Worm (Caenorhabditis elegans) whole organism, young adult: ENCODE results near the gene T28A11.22.

Source experiments
- B0261.1 ChIP-seq: sonication (generic microtip); optimal IDR thresholded peaks from 2 replicates; lab custom pipeline; 2016; ENCODE audit warnings: mild to moderate bottlenecking, missing genetic modification characterization, moderate library complexity, missing compliant biosample characterization
- C17E4.6 ChIP-seq: fragments of 200-800 bp; sonication (Bioruptor generic); IDR thresholded peaks from 2 replicates; pipeline ENCODE4 v1.3.6; 2022; ENCODE audit warnings: missing genetic modification reagents, missing genetic modification characterization, missing compliant biosample characterization
- F55B11.4 ChIP-seq: sonication (generic microtip); optimal IDR thresholded peaks from 2 replicates; lab custom pipeline; 2016; ENCODE audit warnings: missing compliant biosample characterization, missing genetic modification characterization, borderline replicate concordance; ENCODE audit not compliant: insufficient read depth
- K12H6.12 ChIP-seq: fragments of 200-800 bp; sonication (Bioruptor generic); optimal IDR thresholded peaks from 2 replicates; lab custom pipeline; 2018; ENCODE audit warnings: mild to moderate bottlenecking, missing genetic modification characterization, missing compliant biosample characterization
- T26A5.8 ChIP-seq: sonication (generic microtip); optimal IDR thresholded peaks from 2 replicates; lab custom pipeline; 2016; ENCODE audit warnings: missing genetic modification characterization, missing compliant biosample characterization
- Y53F4B.3 ChIP-seq: fragments of 200-800 bp; sonication (Bioruptor generic); IDR thresholded peaks from 2 replicates; pipeline ENCODE4 v1.3.6; 2022; ENCODE audit warnings: missing genetic modification reagents, missing genetic modification characterization, missing compliant biosample characterization
- Y53G8AR.9 ChIP-seq: fragments of 200-800 bp; sonication (Bioruptor generic); conservative IDR thresholded peaks from 2 replicates; pipeline ENCODE4 v1.3.6; 2022; ENCODE audit warnings: missing genetic modification reagents, missing genetic modification characterization, missing compliant biosample characterization
- Y56A3A.18 ChIP-seq: fragments of 200-800 bp; sonication (Bioruptor generic); IDR thresholded peaks from 2 replicates; pipeline ENCODE4 v1.3.6; 2022; ENCODE audit warnings: missing genetic modification reagents, missing genetic modification characterization, missing compliant biosample characterization
- Y67H2A.10 ChIP-seq: fragments of 200-800 bp; sonication (Bioruptor generic); conservative IDR thresholded peaks from 2 replicates; pipeline ENCODE4 v1.3.6; 2022; ENCODE audit warnings: missing genetic modification reagents, missing genetic modification characterization, missing compliant biosample characterization
- akir-1 ChIP-seq: fragments of 200-800 bp; sonication (Bioruptor generic); optimal IDR thresholded peaks from 2 replicates; lab custom pipeline; 2018; ENCODE audit warnings: mild to moderate bottlenecking, missing genetic modification characterization, moderate library complexity, missing compliant biosample characterization
- ama-1 ChIP-seq, 3 experiments: fragments of 150-350 bp in 1 of 3; sonication (generic microtip) in 2 of 3; optimal IDR thresholded peaks; 2 replicates each; lab custom pipeline; 2014 to 2018; ENCODE audit warnings: missing biosample characterization in 2 of 3, missing genetic modification characterization in 2 of 3, missing genetic modification reagents in 2 of 3
- attf-3 ChIP-seq: fragments of 200-800 bp; sonication (Bioruptor generic); conservative IDR thresholded peaks from 2 replicates; pipeline ENCODE4 v1.3.6; 2022; ENCODE audit warnings: missing genetic modification reagents, missing genetic modification characterization, missing compliant biosample characterization
- attf-5 ChIP-seq: fragments of 200-800 bp; sonication (Bioruptor generic); optimal IDR thresholded peaks from 2 replicates; lab custom pipeline; 2018; ENCODE audit warnings: mild to moderate bottlenecking, missing genetic modification characterization, missing compliant biosample characterization
- bed-1 ChIP-seq: fragments of 200-800 bp; sonication (Bioruptor generic); IDR thresholded peaks from 2 replicates; pipeline ENCODE4 v1.3.6; 2022; ENCODE audit warnings: missing genetic modification reagents, missing genetic modification characterization, missing compliant biosample characterization
- bed-2 ChIP-seq: fragments of 200-800 bp; sonication (Bioruptor generic); IDR thresholded peaks from 2 replicates; pipeline ENCODE4 v1.3.6; 2022; ENCODE audit warnings: missing genetic modification reagents, missing genetic modification characterization, missing compliant biosample characterization
- ccch-3 ChIP-seq: fragments of 200-800 bp; sonication (Bioruptor generic); optimal IDR thresholded peaks from 2 replicates; lab custom pipeline; 2018; ENCODE audit warnings: mild to moderate bottlenecking, missing genetic modification characterization, missing compliant biosample characterization
- ceh-27 ChIP-seq: fragments of 200-800 bp; sonication (Bioruptor generic); optimal IDR thresholded peaks from 2 replicates; lab custom pipeline; 2018; ENCODE audit warnings: mild to moderate bottlenecking, missing genetic modification characterization, moderate library complexity, missing compliant biosample characterization
- die-1 ChIP-seq: sonication (generic microtip); optimal IDR thresholded peaks from 2 replicates; lab custom pipeline; 2016; ENCODE audit warnings: missing genotype, mild to moderate bottlenecking, missing genetic modification characterization, missing compliant biosample characterization
- dox-1 ChIP-seq: fragments of 200-800 bp; sonication (Bioruptor generic); IDR thresholded peaks from 2 replicates; pipeline ENCODE4 v1.3.6; 2022; ENCODE audit warnings: missing genetic modification reagents, missing genetic modification characterization, missing compliant biosample characterization
- ets-4 ChIP-seq: fragments of 200-800 bp; sonication (Bioruptor generic); optimal IDR thresholded peaks from 2 replicates; lab custom pipeline; 2018; ENCODE audit warnings: mild to moderate bottlenecking, missing genetic modification characterization, missing compliant biosample characterization
- fkh-3 ChIP-seq: sonication (generic microtip); optimal IDR thresholded peaks from 2 replicates; lab custom pipeline; 2016; ENCODE audit warnings: mild to moderate bottlenecking, missing genetic modification characterization, missing compliant biosample characterization
- hlh-12 ChIP-seq: sonication (generic microtip); optimal IDR thresholded peaks from 2 replicates; lab custom pipeline; 2016; ENCODE audit warnings: missing genetic modification characterization, missing compliant biosample characterization
- hmg-20 ChIP-seq: fragments of 200-800 bp; sonication (Bioruptor generic); IDR thresholded peaks from 2 replicates; pipeline ENCODE4 v1.3.6; 2022; ENCODE audit warnings: missing genetic modification reagents, missing genetic modification characterization, missing compliant biosample characterization
- hrde-1 ChIP-seq: sonication (generic microtip); optimal IDR thresholded peaks from 2 replicates; lab custom pipeline; 2016; ENCODE audit warnings: missing genetic modification characterization, mild to moderate bottlenecking, missing compliant biosample characterization, moderate library complexity, missing genotype, missing genetic modification reagents, borderline replicate concordance
- lag-1 ChIP-seq: fragments of 200-800 bp; sonication (Bioruptor generic); IDR thresholded peaks from 2 replicates; pipeline ENCODE4 v1.3.6; 2022; ENCODE audit warnings: missing genetic modification reagents, missing genetic modification characterization, missing compliant biosample characterization
- let-607 ChIP-seq, 2 experiments: fragments of 200-800 bp in 1 of 2; sonication (Bioruptor generic) in 1 of 2; sonication (generic microtip) in 1 of 2; optimal IDR thresholded peaks; 2 replicates each; lab custom pipeline; 2016 to 2018; ENCODE audit warnings: mild to moderate bottlenecking in 2 of 2, missing compliant biosample characterization in 2 of 2, missing genetic modification characterization in 2 of 2, moderate library complexity in 2 of 2, missing genotype in 1 of 2
- lin-35 ChIP-seq, 3 experiments: fragments of 150-350 bp in 2 of 3; sonication (generic microtip) in 1 of 3; optimal IDR thresholded peaks; 2 replicates each; lab custom pipeline; 2014 to 2018; ENCODE audit warnings: missing biosample characterization in 3 of 3, missing genetic modification characterization in 3 of 3, missing genetic modification reagents in 3 of 3
- madf-8 ChIP-seq: fragments of 200-800 bp; sonication (Bioruptor generic); conservative IDR thresholded peaks from 2 replicates; pipeline ENCODE4 v1.3.6; 2022; ENCODE audit warnings: missing genetic modification reagents, missing genetic modification characterization, missing compliant biosample characterization
- nfyb-1 ChIP-seq: fragments of 200-800 bp; sonication (Bioruptor generic); IDR thresholded peaks from 2 replicates; pipeline ENCODE4 v1.3.6; 2022; ENCODE audit warnings: missing genetic modification reagents, missing genetic modification characterization, missing compliant biosample characterization
- pha-4 ChIP-seq: fragments of 150-350 bp; sonication (generic microtip); optimal IDR thresholded peaks from 2 replicates; lab custom pipeline; 2014; ENCODE audit warnings: missing biosample characterization, missing genetic modification reagents, missing genetic modification characterization
- rec-8 ChIP-seq, 2 experiments: sonication (generic microtip); optimal IDR thresholded peaks; 2 replicates each; lab custom pipeline; 2016; ENCODE audit warnings: mild to moderate bottlenecking in 2 of 2, missing genetic modification characterization in 2 of 2, missing genetic modification reagents in 2 of 2, missing genotype in 2 of 2, missing biosample characterization in 1 of 2, missing compliant biosample characterization in 1 of 2, moderate library complexity in 1 of 2
- snpc-3.4 ChIP-seq: sonication (generic microtip); optimal IDR thresholded peaks from 2 replicates; lab custom pipeline; 2017; ENCODE audit warnings: missing genetic modification characterization, mild to moderate bottlenecking, missing compliant biosample characterization, antibody characterized with exemption, moderate library complexity, missing genotype, missing genetic modification reagents
- zfh-2 ChIP-seq: fragments of 200-800 bp; sonication (Bioruptor generic); conservative IDR thresholded peaks from 2 replicates; pipeline ENCODE4 v1.3.6; 2022; ENCODE audit warnings: missing genetic modification reagents, missing genetic modification characterization, missing compliant biosample characterization
- ztf-18 ChIP-seq: sonication (generic microtip); optimal IDR thresholded peaks from 2 replicates; lab custom pipeline; 2016; ENCODE audit warnings: missing genotype, mild to moderate bottlenecking, missing genetic modification characterization, missing compliant biosample characterization
- ztf-26 ChIP-seq: sonication (generic microtip); optimal IDR thresholded peaks from 2 replicates; lab custom pipeline; 2017; ENCODE audit warnings: missing genetic modification characterization, missing compliant biosample characterization

T28A11.22 gene

DNA sequence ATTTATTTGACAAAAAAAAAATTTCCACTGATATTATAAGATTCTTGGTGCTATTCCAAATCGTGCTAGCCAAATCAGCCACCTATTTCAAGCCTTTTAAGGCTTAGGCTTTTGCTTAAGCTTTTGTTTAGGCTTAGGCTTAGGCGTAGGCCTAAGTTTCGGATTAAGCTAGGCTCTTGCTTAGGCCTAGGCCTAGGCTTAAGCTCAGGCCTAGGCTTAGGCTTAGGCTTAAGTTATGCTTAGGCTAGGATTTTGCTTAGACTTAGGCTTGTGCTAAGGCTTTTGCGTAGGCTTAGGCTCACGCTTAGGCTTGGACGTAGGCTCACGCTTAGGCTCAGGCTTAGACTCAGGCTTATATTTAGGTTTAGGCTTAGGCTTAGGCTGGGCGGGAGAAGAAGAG, 27.2 kb upstream of the T28A11.22 start:
- TF ChIP-seq C17E4.6 (no peak), attf-3 (no peak), Y53F4B.3 (GFP tag; lab: Robert Waterston, UW) (no peak), ceh-27 (GFP tag; lab: Kevin White, UChicago) (no peak), ztf-18 (tag; lab: Kevin White, UChicago) (no peak), snpc-3.4 (no peak), ztf-26 (tag; lab: Kevin White, UChicago) (no peak), akir-1 (no peak), dox-1 (GFP tag; lab: Robert Waterston, UW) (no peak), bed-1 (no peak), lin-35 (GFP tag; optimal IDR thresholded peaks at IDR 0.05; lab: Kevin White, UChicago) (no peak), fkh-3 (tag; lab: Kevin White, UChicago) (no peak), F55B11.4 (tag; lab: Kevin White, UChicago) (no peak), nfyb-1 (GFP tag; lab: Robert Waterston, UW) (no peak), rec-8 (tag; optimal IDR thresholded peaks at IDR 0.05; lab: Kevin White, UChicago) (no peak), Y67H2A.10 (GFP tag; lab: Robert Waterston, UW) (no peak), hrde-1 (no peak), zfh-2 (GFP tag; lab: Robert Waterston, UW) (no peak), let-607 (tag; optimal IDR thresholded peaks at IDR 0.05; lab: Kevin White, UChicago) (no peak)

DNA sequence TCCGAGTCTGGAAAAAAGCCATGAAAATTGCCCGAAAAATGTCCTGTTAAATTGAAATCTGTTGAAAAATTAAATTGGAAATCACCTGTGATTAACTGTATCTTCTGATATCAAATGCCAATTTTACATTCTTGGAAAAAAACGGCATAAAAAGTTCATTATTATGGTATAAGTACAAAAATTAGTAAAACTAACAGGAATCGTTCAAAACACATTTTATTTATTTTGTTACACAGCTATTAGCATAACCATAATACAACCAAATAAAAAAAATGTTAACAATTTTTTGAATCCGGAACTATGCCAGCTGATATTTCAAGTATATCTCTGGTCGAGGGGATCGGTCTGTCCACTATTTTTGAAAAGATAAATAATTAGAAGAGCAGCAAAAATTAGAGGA, 26.8 kb upstream of the T28A11.22 start, which contains the start of gene K08D9.10:
Gene K08D9.10 (plus strand): TSS at position 301 of the 400 bp plus-strand sequence.
- no peak for TF ChIP-seq madf-8 (GFP tag; lab: Robert Waterston, UW)
- no peak for TF ChIP-seq F55B11.4 (tag; lab: Kevin White, UChicago)
- no peak for TF ChIP-seq hmg-20 (GFP tag; lab: Robert Waterston, UW)
- TF ChIP-seq nfyb-1 (GFP tag; lab: Robert Waterston, UW), result no peak

DNA sequence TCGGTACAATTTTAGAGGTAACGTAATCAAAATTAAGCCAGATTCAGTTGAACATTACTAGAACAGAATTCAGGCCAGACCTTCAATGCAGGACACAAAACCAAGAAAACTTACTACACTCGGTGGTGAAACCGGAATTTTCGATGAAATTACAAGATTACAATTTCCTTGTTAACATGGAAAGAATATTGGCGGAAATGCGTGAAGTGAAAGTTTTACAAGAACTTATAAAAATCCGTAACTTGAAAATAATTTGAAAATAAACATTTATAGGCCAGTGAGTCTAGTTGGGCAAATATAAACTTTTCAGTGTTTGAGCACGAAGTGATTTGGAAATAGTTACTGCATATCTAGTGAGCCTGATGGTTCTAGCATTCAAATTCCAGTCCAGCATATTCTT, 22.5 kb upstream of the T28A11.22 start, which contains the start of gene K08D9.6:
Gene K08D9.6 (minus strand): TSS at position 101 of the 400 bp plus-strand sequence.
- TF ChIP-seq ama-1 (optimal IDR thresholded peaks at IDR 0.05; lab: Kevin White, UChicago), result no peak
- TF ChIP-seq ama-1 (GFP tag; optimal IDR thresholded peaks at IDR 0.05; lab: Kevin White, UChicago), result no peak
- no peak for TF ChIP-seq Y53G8AR.9 (GFP tag; lab: Robert Waterston, UW)
- no peak for TF ChIP-seq B0261.1 (tag; lab: Kevin White, UChicago)
- no peak for TF ChIP-seq lag-1 (GFP tag; lab: Robert Waterston, UW)
- no peak for TF ChIP-seq ets-4 (GFP tag; lab: Kevin White, UChicago)
- TF ChIP-seq die-1, result no peak
- TF ChIP-seq pha-4 (tag; lab: Kevin White, UChicago), result no peak
- no peak for TF ChIP-seq Y56A3A.18
- no peak for TF ChIP-seq T26A5.8 (tag; lab: Kevin White, UChicago)
- TF ChIP-seq hlh-12 (tag; lab: Kevin White, UChicago), result no peak
- TF ChIP-seq fkh-3 (tag; lab: Kevin White, UChicago), result no peak
- no peak for TF ChIP-seq ccch-3 (GFP tag; lab: Kevin White, UChicago)
- no peak for TF ChIP-seq bed-2 (GFP tag; lab: Robert Waterston, UW)
- TF ChIP-seq, all 124 proteins: peak for 0

DNA sequence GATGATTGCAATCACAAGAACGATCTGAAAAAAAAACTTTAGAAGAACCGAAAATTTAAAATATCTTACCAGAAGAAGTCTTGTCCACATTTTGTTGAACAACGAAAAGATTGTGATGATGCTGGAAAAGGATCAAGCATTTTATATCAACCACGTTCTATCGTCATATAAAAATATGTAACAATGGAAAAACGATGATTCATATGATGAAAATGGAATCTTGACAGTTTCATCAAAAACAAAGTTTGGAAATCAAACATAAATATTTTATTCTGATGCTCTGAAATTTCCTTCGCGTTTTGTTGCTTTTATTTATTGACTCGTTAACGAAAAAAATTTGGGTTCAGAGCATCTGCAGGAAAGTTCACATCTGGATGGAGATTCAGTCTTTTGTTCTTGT, 20.8 kb upstream of the T28A11.22 start, which contains the start of the genes K08D9.9 and str-16:
Gene K08D9.9 (minus strand): TSS at position 101 of the 400 bp plus-strand sequence.
Gene str-16 (plus strand): TSS at position 266 of the 400 bp plus-strand sequence.
- TF ChIP-seq K12H6.12, result no peak
- no peak for TF ChIP-seq attf-5
